Worm (Caenorhabditis elegans): ENCODE data around the gene srbc-77.

DNA sequence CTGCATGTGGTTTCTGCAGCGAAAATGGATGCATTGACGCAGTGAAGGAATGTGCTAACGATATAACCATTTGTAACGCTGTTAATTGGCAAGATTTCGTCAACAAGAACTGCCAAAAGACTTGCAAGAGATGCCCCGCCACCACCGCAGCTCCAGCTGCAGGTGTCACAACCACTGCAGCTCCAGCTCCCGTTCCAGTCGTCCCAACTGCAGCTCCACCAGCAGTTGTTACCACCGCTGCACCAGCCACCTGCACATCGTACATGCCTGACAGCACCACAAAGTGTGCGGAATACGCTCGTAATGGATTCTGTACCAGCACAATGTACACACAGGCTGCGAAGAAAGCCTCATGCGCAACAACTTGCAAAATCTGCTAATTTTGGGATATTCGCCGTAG, 17.3 kb upstream of the srbc-77 start:
- TF ChIP-seq jun-1 (tag; optimal IDR thresholded peaks at IDR 0.05), result no peak
- no peak for TF ChIP-seq snpc-4 (tag; optimal IDR thresholded peaks at IDR 0.05)
- TF ChIP-seq ceh-20 (GFP tag; IDR thresholded peaks at IDR 0.05), result no peak
- TF ChIP-seq pqm-1 (tag; optimal IDR thresholded peaks at IDR 0.05), result no peak
- no peak for TF ChIP-seq unc-39 (tag; optimal IDR thresholded peaks at IDR 0.05)
- TF ChIP-seq daf-12 (tag; optimal IDR thresholded peaks at IDR 0.05), result no peak
- TF ChIP-seq nhr-11 (tag; optimal IDR thresholded peaks at IDR 0.05), result no peak
- no peak for TF ChIP-seq dve-1 (tag; optimal IDR thresholded peaks at IDR 0.05; ENCODE audit: insufficient read depth)
- TF ChIP-seq ZK546.5 (tag; optimal IDR thresholded peaks at IDR 0.05), result no peak
- TF ChIP-seq pha-4 (GFP tag; IDR thresholded peaks at IDR 0.05), result no peak
- TF ChIP-seq pha-4 (tag; optimal IDR thresholded peaks at IDR 0.05), result no peak
- TF ChIP-seq nhr-237 (tag; optimal IDR thresholded peaks at IDR 0.05), result no peak
- no peak for TF ChIP-seq aly-2 (tag; optimal IDR thresholded peaks at IDR 0.05)
- no peak for TF ChIP-seq lim-7 (GFP tag; IDR thresholded peaks at IDR 0.05)
- no peak for TF ChIP-seq egl-43 (GFP tag; IDR thresholded peaks at IDR 0.05)
